Worm (Caenorhabditis elegans) whole organism, mixed stage, embryonic: ENCODE data around the gene R10F2.6.

Experiments used
- M03D4.4 ChIP-seq: sonication (generic microtip); optimal IDR thresholded peaks from 2 replicates; lab custom pipeline; 2017; ENCODE audit warnings: mild to moderate bottlenecking, missing genetic modification characterization, missing compliant biosample characterization
- bed-3 ChIP-seq: fragments of 200-800 bp; sonication (Bioruptor generic); optimal IDR thresholded peaks from 3 replicates; lab custom pipeline; 2018; ENCODE audit warnings: mild to moderate bottlenecking, missing genetic modification characterization, moderate library complexity, missing compliant biosample characterization
- blmp-1 ChIP-seq: fragments of 150-350 bp; optimal IDR thresholded peaks from 2 replicates; lab custom pipeline; 2014; ENCODE audit warnings: missing biosample characterization, missing genetic modification characterization
- ceh-39 ChIP-seq: fragments of 150-350 bp; optimal IDR thresholded peaks from 2 replicates; lab custom pipeline; 2014; ENCODE audit warnings: missing biosample characterization, missing genetic modification characterization
- ceh-43 ChIP-seq: fragments of 200-800 bp; sonication (Bioruptor generic); optimal IDR thresholded peaks from 2 replicates; lab custom pipeline; 2018; ENCODE audit warnings: mild to moderate bottlenecking, missing genetic modification characterization, moderate library complexity, missing compliant biosample characterization
- ceh-83 ChIP-seq: fragments of 200-800 bp; sonication (Bioruptor generic); optimal IDR thresholded peaks from 2 replicates; lab custom pipeline; 2018; ENCODE audit warnings: mild to moderate bottlenecking, missing genetic modification characterization, missing compliant biosample characterization
- ces-1 ChIP-seq: fragments of 150-350 bp; optimal IDR thresholded peaks from 2 replicates; lab custom pipeline; 2014; ENCODE audit warnings: missing biosample characterization, missing genetic modification reagents, missing genetic modification characterization
- cnd-1 ChIP-seq: fragments of 200-800 bp; sonication (Bioruptor generic); optimal IDR thresholded peaks from 2 replicates; lab custom pipeline; 2018; ENCODE audit warnings: mild to moderate bottlenecking, missing genetic modification characterization, missing compliant biosample characterization
- drap-1 ChIP-seq: fragments of 200-800 bp; sonication (Bioruptor generic); optimal IDR thresholded peaks from 3 replicates; lab custom pipeline; 2018; ENCODE audit warnings: mild to moderate bottlenecking, missing genetic modification characterization, missing compliant biosample characterization
- elt-1 ChIP-seq: sonication (generic microtip); optimal IDR thresholded peaks from 2 replicates; lab custom pipeline; 2017; ENCODE audit warnings: missing genetic modification characterization, mild to moderate bottlenecking, missing compliant biosample characterization, antibody characterized with exemption, moderate library complexity, borderline replicate concordance; ENCODE audit not compliant: insufficient read depth
- elt-3 ChIP-seq: fragments of 150-350 bp; optimal IDR thresholded peaks from 2 replicates; lab custom pipeline; 2014; ENCODE audit warnings: missing biosample characterization, missing genetic modification characterization
- ham-2 ChIP-seq: fragments of 200-800 bp; sonication (Bioruptor generic); optimal IDR thresholded peaks from 2 replicates; lab custom pipeline; 2018; ENCODE audit warnings: mild to moderate bottlenecking, missing genetic modification characterization, missing compliant biosample characterization
- hlh-1 ChIP-seq: fragments of 150-350 bp; optimal IDR thresholded peaks from 2 replicates; lab custom pipeline; 2014; ENCODE audit warnings: missing biosample characterization, missing genetic modification reagents, missing genetic modification characterization
- lin-32 ChIP-seq: fragments of 200-800 bp; sonication (Bioruptor generic); optimal IDR thresholded peaks from 2 replicates; lab custom pipeline; 2018; ENCODE audit warnings: mild to moderate bottlenecking, missing genetic modification characterization, missing compliant biosample characterization
- lsy-2 ChIP-seq: fragments of 150-350 bp; optimal IDR thresholded peaks from 2 replicates; lab custom pipeline; 2014; ENCODE audit warnings: missing biosample characterization, missing genetic modification characterization
- mab-5 ChIP-seq: fragments of 150-350 bp; optimal IDR thresholded peaks from 2 replicates; lab custom pipeline; 2014; ENCODE audit warnings: missing biosample characterization, missing genetic modification characterization
- mep-1 ChIP-seq: fragments of 150-350 bp; optimal IDR thresholded peaks from 2 replicates; lab custom pipeline; 2017; ENCODE audit warnings: missing biosample characterization, missing genetic modification reagents, missing genetic modification characterization, inconsistent platforms
- mls-2 ChIP-seq: sonication (generic microtip); optimal IDR thresholded peaks from 2 replicates; lab custom pipeline; 2016; ENCODE audit warnings: mild to moderate bottlenecking, missing genetic modification characterization, moderate library complexity, missing compliant biosample characterization
- nhr-12 ChIP-seq: fragments of 150-350 bp; optimal IDR thresholded peaks from 2 replicates; lab custom pipeline; 2014; ENCODE audit warnings: missing biosample characterization, missing genetic modification characterization
- nhr-2 ChIP-seq: fragments of 150-350 bp; optimal IDR thresholded peaks from 2 replicates; lab custom pipeline; 2014; ENCODE audit warnings: missing biosample characterization, missing genetic modification characterization
- nhr-237 ChIP-seq: fragments of 150-350 bp; optimal IDR thresholded peaks from 2 replicates; lab custom pipeline; 2014; ENCODE audit warnings: missing biosample characterization, missing genetic modification characterization
- nhr-28 ChIP-seq: fragments of 150-350 bp; optimal IDR thresholded peaks from 2 replicates; lab custom pipeline; 2014; ENCODE audit warnings: missing biosample characterization, missing genetic modification characterization
- nhr-76 ChIP-seq: sonication (generic microtip); optimal IDR thresholded peaks from 2 replicates; lab custom pipeline; 2017; ENCODE audit warnings: missing biosample characterization, missing genetic modification characterization
- pha-4 ChIP-seq: fragments of 150-350 bp; optimal IDR thresholded peaks from 2 replicates; lab custom pipeline; 2018; ENCODE audit warnings: missing biosample characterization, missing genetic modification reagents, missing genetic modification characterization
- sem-2 ChIP-seq: fragments of 200-800 bp; sonication (Bioruptor generic); optimal IDR thresholded peaks from 2 replicates; lab custom pipeline; 2018; ENCODE audit warnings: mild to moderate bottlenecking, missing genetic modification characterization, missing compliant biosample characterization
- sptf-1 ChIP-seq: sonication (generic microtip); optimal IDR thresholded peaks from 2 replicates; lab custom pipeline; 2017; ENCODE audit warnings: mild to moderate bottlenecking, missing genetic modification characterization, moderate library complexity, missing compliant biosample characterization
- tbx-8 ChIP-seq: fragments of 200-800 bp; sonication (Bioruptor generic); optimal IDR thresholded peaks from 2 replicates; lab custom pipeline; 2018; ENCODE audit warnings: mild to moderate bottlenecking, missing genetic modification characterization, moderate library complexity, missing compliant biosample characterization
- unc-120 ChIP-seq: sonication (generic microtip); optimal IDR thresholded peaks from 2 replicates; lab custom pipeline; 2017; ENCODE audit warnings: missing genetic modification characterization, missing compliant biosample characterization; ENCODE audit not compliant: poor library complexity, severe bottlenecking
- unc-39 ChIP-seq: fragments of 150-350 bp; optimal IDR thresholded peaks from 2 replicates; lab custom pipeline; 2014; ENCODE audit warnings: missing biosample characterization, missing genetic modification characterization
- unc-62 ChIP-seq: fragments of 150-350 bp; optimal IDR thresholded peaks from 2 replicates; lab custom pipeline; 2014; ENCODE audit warnings: missing biosample characterization, missing genetic modification reagents, missing genetic modification characterization
- zip-8 ChIP-seq: fragments of 150-350 bp; optimal IDR thresholded peaks from 2 replicates; lab custom pipeline; 2014; ENCODE audit warnings: missing biosample characterization, missing genetic modification characterization
- ztf-11 ChIP-seq: fragments of 150-350 bp; optimal IDR thresholded peaks from 2 replicates; lab custom pipeline; 2014; ENCODE audit warnings: missing biosample characterization, missing genetic modification characterization

The R10F2.6 gene

DNA sequence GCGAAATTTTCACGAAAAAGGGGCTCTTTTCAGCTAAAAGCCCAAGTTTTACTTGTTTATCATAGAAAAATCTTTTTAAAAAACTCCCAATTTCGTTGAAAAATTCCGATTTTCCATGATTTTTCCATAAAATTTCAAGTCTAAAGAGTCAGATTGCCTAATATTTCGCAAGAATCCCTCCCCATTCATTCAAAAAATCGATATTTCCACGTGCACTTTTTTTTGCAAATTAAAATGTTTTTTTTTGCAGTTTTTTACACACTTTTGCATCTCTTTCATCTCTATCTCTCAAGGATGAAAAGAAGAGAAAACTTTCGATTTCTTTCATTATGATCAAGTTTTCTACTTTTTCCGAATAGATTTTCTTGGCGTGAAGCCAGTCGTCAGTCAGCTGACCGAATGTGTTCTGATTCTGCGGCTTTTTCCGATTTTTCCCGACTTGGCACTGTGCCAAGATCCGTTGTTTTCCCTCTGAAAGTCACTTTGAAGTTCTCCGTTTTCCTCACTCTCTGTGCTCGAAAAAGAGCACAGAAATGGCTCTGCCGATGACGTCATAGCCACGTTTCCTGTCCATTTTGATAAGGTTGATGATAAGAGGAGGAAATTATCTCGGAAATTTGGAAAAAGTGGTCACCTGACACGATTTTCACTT is 4.5 kb upstream of the R10F2.6 start:
- TF ChIP-seq blmp-1 (tag; lab: Kevin White, UChicago) (peak; percentile 8), hlh-1 (tag; lab: Kevin White, UChicago) (no peak), zip-8 (peak; percentile 37)

DNA sequence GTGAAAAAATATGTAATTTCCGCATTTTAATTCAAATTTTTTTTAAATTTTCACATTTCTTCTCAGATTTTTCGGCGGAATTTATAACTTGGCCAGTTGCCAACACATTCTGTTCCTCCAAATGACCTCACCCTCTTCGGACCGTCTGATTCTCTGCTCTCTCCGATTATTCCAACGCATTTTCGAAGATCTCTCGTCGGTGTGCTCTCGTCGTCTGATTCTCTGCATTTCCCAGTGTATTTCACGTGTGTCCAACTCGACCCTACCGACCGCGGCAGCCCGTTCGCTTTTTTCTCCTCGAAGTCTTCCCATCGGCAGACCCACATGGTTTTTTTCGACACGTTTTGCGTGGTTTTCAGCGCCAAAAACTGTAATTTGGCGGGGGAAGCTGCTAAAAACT is 3.4 kb upstream of the R10F2.6 start:
- TF ChIP-seq unc-120 (tag; lab: Kevin White, UChicago) = peak; percentile 14
- TF ChIP-seq mls-2 = no peak

DNA sequence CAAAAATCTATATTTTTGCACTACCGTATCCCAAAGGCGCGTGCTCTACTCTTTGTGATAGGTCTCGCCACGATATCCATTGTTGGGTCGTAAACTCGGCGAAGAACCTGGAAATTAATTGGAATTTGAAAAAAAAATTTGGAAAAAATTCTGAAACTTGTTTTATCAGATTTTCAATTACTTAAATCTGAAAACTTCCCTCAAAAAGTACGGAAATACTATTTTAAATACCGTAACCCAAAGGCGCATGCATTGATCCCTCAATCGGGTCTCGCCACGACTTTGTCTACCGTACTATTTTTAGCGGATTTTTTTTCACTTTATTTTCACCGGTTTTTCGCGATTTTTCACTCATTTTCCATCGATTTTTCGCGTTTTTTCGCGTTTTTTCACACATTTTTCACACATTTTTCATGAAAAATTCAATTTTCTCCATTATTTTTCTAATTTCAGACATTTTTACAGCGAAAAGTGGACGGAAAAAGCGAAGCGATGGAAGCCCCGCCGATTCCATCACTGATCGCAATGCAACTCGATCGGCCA is 2.8 kb upstream of the R10F2.6 start, which contains the start of gene H05C05.1:
Gene H05C05.1, plus strand, starts transcription at position 493 of the 543 bp plus-strand sequence.
- TF ChIP-seq blmp-1 (tag; lab: Kevin White, UChicago) = no peak
- TF ChIP-seq M03D4.4 (tag; lab: Kevin White, UChicago) = no peak
- TF ChIP-seq nhr-237 (tag; lab: Kevin White, UChicago) = no peak
- TF ChIP-seq lin-32 = no peak
- TF ChIP-seq ceh-43 = no peak
- no peak for TF ChIP-seq bed-3 (GFP tag; lab: Kevin White, UChicago)
- no peak for TF ChIP-seq nhr-12 (tag; lab: Kevin White, UChicago)
- TF ChIP-seq drap-1 = no peak
- no peak for TF ChIP-seq nhr-76 (tag; lab: Kevin White, UChicago)
- TF ChIP-seq mls-2 = no peak
- TF ChIP-seq hlh-1 (tag; lab: Kevin White, UChicago) = no peak
- TF ChIP-seq unc-39 (tag; lab: Kevin White, UChicago) = no peak
- TF ChIP-seq ham-2 (GFP tag; lab: Kevin White, UChicago) = no peak
- TF ChIP-seq ces-1 = no peak
- TF ChIP-seq unc-62 (GFP tag; lab: Kevin White, UChicago) = no peak

DNA sequence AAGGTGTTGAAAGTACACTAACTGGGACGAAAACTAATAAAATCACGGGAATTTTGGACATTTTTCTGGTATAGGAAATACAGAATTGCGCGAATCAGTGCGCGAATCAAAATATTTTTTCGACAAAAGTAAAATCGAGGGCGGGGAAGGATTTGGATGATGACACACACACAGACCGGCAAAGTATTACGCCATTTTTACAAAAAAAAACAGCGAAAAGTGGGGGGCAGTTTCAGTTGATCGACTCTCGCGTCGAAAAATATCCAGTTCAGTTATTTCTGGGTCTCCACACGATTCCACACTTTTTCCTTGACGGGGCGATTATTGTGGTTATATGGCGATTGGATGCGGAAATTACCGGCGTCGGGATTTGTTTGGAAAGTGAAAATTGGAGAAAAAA is 2.2 kb upstream of the R10F2.6 start, which contains the start of gene H05C05.4:
Gene H05C05.4, minus strand, starts transcription at position 101 of the 400 bp plus-strand sequence.
- no peak for TF ChIP-seq unc-62 (GFP tag; lab: Kevin White, UChicago)
- no peak for TF ChIP-seq elt-3 (tag; lab: Kevin White, UChicago)
- TF ChIP-seq sptf-1 (tag; lab: Kevin White, UChicago) = no peak
- TF ChIP-seq drap-1 = no peak
- TF ChIP-seq zip-8 = no peak
- no peak for TF ChIP-seq hlh-1 (tag; lab: Kevin White, UChicago)
- no peak for TF ChIP-seq lsy-2 (tag; lab: Kevin White, UChicago)
- no peak for TF ChIP-seq mab-5 (tag; lab: Kevin White, UChicago)
- TF ChIP-seq ceh-83 (GFP tag; lab: Kevin White, UChicago) = no peak
- no peak for TF ChIP-seq nhr-2 (tag; lab: Kevin White, UChicago)

DNA sequence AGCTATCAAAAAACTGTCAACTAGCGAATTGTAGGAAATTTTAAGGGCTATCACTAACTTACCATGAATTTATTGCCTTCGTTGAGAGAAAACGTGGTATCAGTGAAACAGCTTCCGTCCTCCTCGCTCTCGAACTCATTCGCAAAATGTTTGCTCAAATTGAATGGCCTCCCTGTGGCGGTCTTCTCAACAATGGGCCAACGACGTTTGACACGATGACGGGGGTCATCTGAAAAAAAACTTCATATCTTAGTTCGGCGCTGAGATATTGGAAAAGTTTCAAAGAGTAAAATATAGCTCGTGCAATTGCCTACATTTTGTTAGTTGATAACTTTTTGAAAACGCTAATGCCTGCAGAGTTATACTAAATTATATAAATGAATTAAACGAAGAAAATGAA is 2.3 kb downstream of the R10F2.6 start:
- TF ChIP-seq unc-39 (tag; lab: Kevin White, UChicago) (no peak), cnd-1 (no peak), nhr-28 (tag; lab: Kevin White, UChicago) (no peak), nhr-237 (tag; lab: Kevin White, UChicago) (no peak), ceh-39 (tag; lab: Kevin White, UChicago) (no peak), bed-3 (GFP tag; lab: Kevin White, UChicago) (no peak), lin-32 (no peak), ztf-11 (tag; lab: Kevin White, UChicago) (no peak), nhr-2 (tag; lab: Kevin White, UChicago) (no peak), mep-1 (tag; lab: Kevin White, UChicago) (no peak), nhr-12 (tag; lab: Kevin White, UChicago) (no peak)

DNA sequence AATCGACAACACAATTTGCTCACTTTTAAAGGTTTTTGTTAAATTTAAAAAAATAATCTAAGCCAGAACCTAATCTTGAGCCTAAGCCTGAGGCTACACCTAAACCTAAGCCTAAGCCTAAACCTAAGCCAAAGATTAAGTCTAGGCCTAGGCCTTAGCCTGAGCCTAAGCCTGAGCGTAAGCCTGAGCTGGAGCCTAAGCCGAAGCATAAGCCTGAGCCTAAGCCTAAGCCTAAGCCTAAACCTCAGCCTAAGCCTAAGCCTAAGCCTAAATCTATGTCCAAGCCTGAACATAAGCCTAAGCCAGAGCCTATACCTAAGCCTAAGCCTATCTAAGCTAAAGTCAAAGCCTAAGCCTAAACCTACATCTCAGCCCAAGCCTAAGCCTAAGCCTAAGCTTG is 6.1 kb downstream of the R10F2.6 start:
- no peak for TF ChIP-seq mab-5 (tag; lab: Kevin White, UChicago)
- no peak for TF ChIP-seq lin-32
- TF ChIP-seq sem-2 (GFP tag; lab: Kevin White, UChicago) = no peak
- TF ChIP-seq drap-1 = no peak
- TF ChIP-seq hlh-1 (tag; lab: Kevin White, UChicago) = no peak
- TF ChIP-seq elt-1 = no peak
- no peak for TF ChIP-seq nhr-76 (tag; lab: Kevin White, UChicago)
- TF ChIP-seq tbx-8 (GFP tag; lab: Kevin White, UChicago) = no peak
- no peak for TF ChIP-seq pha-4 (tag; lab: Kevin White, UChicago)
